Worm (Caenorhabditis elegans) whole organism, early embryonic: Measurements from ENCODE around the gene Y52E8A.2.

Experiments
- ama-1 ChIP-seq: fragments of 150-350 bp; optimal IDR thresholded peaks from 2 replicates; lab custom pipeline; 2014
- flt-1 ChIP-seq: fragments of 200-800 bp; sonication (Bioruptor generic); IDR thresholded peaks from 2 replicates; pipeline ENCODE4 v1.3.6; 2022; ENCODE audit warnings: missing genetic modification characterization, missing compliant biosample characterization
- hmg-4 ChIP-seq: fragments of 200-800 bp; sonication (Bioruptor generic); optimal IDR thresholded peaks from 2 replicates; lab custom pipeline; 2018; ENCODE audit warnings: mild to moderate bottlenecking, missing genetic modification characterization, missing compliant biosample characterization
- hnd-1 ChIP-seq: sonication (generic microtip); optimal IDR thresholded peaks from 2 replicates; lab custom pipeline; 2016; ENCODE audit warnings: missing genetic modification characterization, missing compliant biosample characterization
- pes-1 ChIP-seq: fragments of 200-800 bp; sonication (Bioruptor generic); IDR thresholded peaks from 2 replicates; pipeline ENCODE4 v1.3.6; 2022; ENCODE audit warnings: missing genetic modification reagents, missing genetic modification characterization, missing compliant biosample characterization
- sea-1 ChIP-seq: fragments of 200-800 bp; sonication (Bioruptor generic); conservative IDR thresholded peaks from 2 replicates; pipeline ENCODE4 v1.3.6; 2022; ENCODE audit warnings: missing genetic modification characterization, missing compliant biosample characterization
- tbx-37 ChIP-seq: fragments of 200-800 bp; sonication (Bioruptor generic); conservative IDR thresholded peaks from 2 replicates; pipeline ENCODE4 v1.3.6; 2022; ENCODE audit warnings: missing genetic modification reagents, missing genetic modification characterization, missing compliant biosample characterization

- TF ChIP-seq ama-1 (lab: Kevin White, UChicago) (no peak), hmg-4 (no peak), flt-1 (GFP tag; lab: Robert Waterston, UW) (no peak), hnd-1 (no peak), sea-1 (GFP tag; lab: Robert Waterston, UW) (no peak), pes-1 (GFP tag; lab: Robert Waterston, UW) (no peak), tbx-37 (GFP tag; lab: Robert Waterston, UW) (no peak)
Measured at ce11 chrII:4294189-4294588, 26.4 kb upstream of the Y52E8A.2 start.
